Worm (Caenorhabditis elegans): ENCODE measurements around the gene par-2.

ce11 chrIII:1142798-1143197, 61.6 kb downstream of the par-2 start, which contains the start of gene smr-1:
- TF ChIP-seq him-1 (tag; optimal IDR thresholded peaks at IDR 0.05) (peak; percentile 77), dao-5 (tag; optimal IDR thresholded peaks at IDR 0.05) (no peak)

Measured in whole organism, L4/young adult.